Fruit fly (Drosophila melanogaster) Kc167 (cell line): ENCODE data around the gene Cdep.

ENCODE experiments used
- h ChIP-seq: fragments of >200 bp; optimal IDR thresholded peaks from 3 replicates; lab custom pipeline; 2018; ENCODE audit warnings: missing external identifiers
- insv ChIP-seq: fragments of >200 bp; optimal IDR thresholded peaks from 3 replicates; lab custom pipeline; 2018; ENCODE audit warnings: missing external identifiers

DNA sequence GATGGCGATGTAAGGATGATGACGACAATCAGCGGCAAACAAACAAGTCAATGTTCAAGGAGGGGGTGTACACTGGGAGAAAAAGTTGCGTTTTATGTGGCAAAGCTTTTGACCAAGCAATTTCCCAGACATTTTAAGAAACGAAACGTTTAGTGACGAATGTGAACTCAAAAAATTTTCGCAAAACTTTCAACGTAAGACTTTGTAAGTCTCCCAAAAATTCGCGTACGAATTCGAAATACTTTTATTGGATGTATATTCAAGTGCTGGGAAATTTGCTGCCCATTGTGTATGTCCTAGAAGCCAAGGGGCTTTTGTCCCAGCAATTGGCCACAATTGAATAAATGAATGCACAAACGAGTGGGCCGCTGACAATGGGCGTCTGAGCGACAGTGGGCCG lies 13.4 kb upstream of the Cdep start:
- no peak for TF ChIP-seq h
- no peak for TF ChIP-seq insv (lab: Kevin White, UChicago)
